Fruit fly (Drosophila melanogaster) whole organism, adult: ENCODE data around the gene vri.

ENCODE experiments used
- CG11617 ChIP-seq: fragments of 200-800 bp; sonication (Bioruptor generic); optimal IDR thresholded peaks from 2 replicates; lab custom pipeline; 2017; ENCODE audit warnings: mild to moderate bottlenecking, missing biosample characterization, missing genetic modification reagents, missing genetic modification characterization
- CG14711 ChIP-seq: fragments of 200-800 bp; sonication (Bioruptor generic); optimal IDR thresholded peaks from 2 replicates; lab custom pipeline; 2018; ENCODE audit warnings: missing biosample characterization, mild to moderate bottlenecking, missing genetic modification characterization, moderate library complexity
- CG5204 ChIP-seq: fragments of 200-800 bp; sonication (Bioruptor generic); optimal IDR thresholded peaks from 2 replicates; lab custom pipeline; 2016; ENCODE audit warnings: missing biosample characterization, missing genetic modification characterization
- CG7101 ChIP-seq: fragments of 200-800 bp; sonication (Bioruptor generic); optimal IDR thresholded peaks from 2 replicates; lab custom pipeline; 2018; ENCODE audit warnings: missing biosample characterization, mild to moderate bottlenecking, missing genetic modification characterization, moderate library complexity
- Crg-1 ChIP-seq: fragments of 200-800 bp; sonication (Bioruptor generic); optimal IDR thresholded peaks from 2 replicates; lab custom pipeline; 2016; ENCODE audit warnings: missing biosample characterization, missing genetic modification characterization
- bab1 ChIP-seq: fragments of 200-800 bp; sonication (Bioruptor generic); optimal IDR thresholded peaks from 3 replicates; lab custom pipeline; 2019; ENCODE audit warnings: missing biosample characterization, mild to moderate bottlenecking, missing genetic modification characterization, moderate library complexity
- toe ChIP-seq: fragments of 200-800 bp; sonication (Bioruptor generic); optimal IDR thresholded peaks from 2 replicates; lab custom pipeline; 2016; ENCODE audit warnings: missing biosample characterization, missing genetic modification characterization

DNA sequence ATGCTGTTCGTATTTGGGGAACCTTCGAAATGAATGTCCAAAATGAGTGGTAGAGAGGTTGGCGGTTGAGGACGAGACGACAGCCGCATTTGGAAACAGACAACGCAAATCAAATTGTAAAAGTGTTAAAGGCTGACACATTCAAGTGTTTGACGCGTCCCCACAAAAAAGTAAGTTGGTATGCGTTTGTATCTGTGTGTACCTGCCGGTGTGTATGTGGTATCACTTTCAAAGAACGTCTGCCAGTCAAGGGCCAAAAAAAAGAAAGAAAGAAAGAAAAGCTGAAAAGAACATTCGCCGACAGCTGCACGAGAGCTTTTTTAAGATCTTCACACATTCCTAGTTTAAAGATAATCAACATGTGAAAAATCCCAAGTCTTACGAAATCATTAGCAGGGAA lies 40.9 kb upstream of the vri start:
- no peak for TF ChIP-seq CG14711 (tag; lab: Kevin White, UChicago)
- no peak for TF ChIP-seq bab1 (GFP tag; lab: Kevin White, UChicago)
- no peak for TF ChIP-seq CG11617
- no peak for TF ChIP-seq CG5204 (GFP tag; lab: Kevin White, UChicago)
- TF ChIP-seq Crg-1 (GFP tag; lab: Kevin White, UChicago): no peak
- no peak for TF ChIP-seq CG7101 (tag; lab: Kevin White, UChicago)
- TF ChIP-seq toe (GFP tag; lab: Kevin White, UChicago): no peak
